Worm (Caenorhabditis elegans) whole organism, late embryonic: ENCODE measurements around the gene clec-42.

Experiments
- pha-4 ChIP-seq: fragments of 150-350 bp; optimal IDR thresholded peaks from 2 replicates; lab custom pipeline; 2018; ENCODE audit warnings: missing biosample characterization, missing genetic modification reagents, missing genetic modification characterization
- unc-86 ChIP-seq: sonication (generic microtip); optimal IDR thresholded peaks from 2 replicates; lab custom pipeline; 2016; ENCODE audit warnings: missing genetic modification characterization, missing compliant biosample characterization

DNA sequence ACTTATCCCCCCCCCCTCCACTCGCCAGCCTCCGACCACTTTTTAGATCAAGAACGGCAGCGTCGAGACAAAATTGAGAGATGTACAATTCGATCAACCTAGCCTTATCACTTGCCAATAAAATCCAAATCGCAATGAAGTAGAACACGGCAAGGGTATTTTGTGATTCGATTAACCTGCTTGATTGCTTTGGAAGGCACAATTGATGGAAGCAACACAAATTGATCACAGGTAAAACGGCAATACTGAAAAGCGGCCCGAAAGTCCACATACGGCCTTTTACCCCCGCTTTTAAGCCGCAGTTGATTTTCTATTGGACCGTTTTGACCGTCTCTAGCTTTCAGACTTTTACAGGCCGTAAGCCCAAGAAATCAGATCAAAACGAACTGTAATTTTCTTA lies 2.9 kb upstream of the clec-42 start, which contains the start of gene clec-245:
- TF ChIP-seq unc-86: no peak
- TF ChIP-seq pha-4: no peak
